Fruit fly (Drosophila melanogaster): ENCODE data around the gene spidey.

spidey gene

dm6 chrX:7892539-7892899 is 16.2 kb upstream of the spidey start (continued):
- TF ChIP-seq CG8632 (GFP tag; optimal IDR thresholded peaks at IDR 0.05) (peak; percentile 25), CG10669 (GFP tag; optimal IDR thresholded peaks at IDR 0.05) (peak; percentile 39), CG11294 (GFP tag; IDR thresholded peaks at IDR 0.05) (no peak), topi (GFP tag; optimal IDR thresholded peaks at IDR 0.05) (peak; percentile 74), Sox102F (GFP tag; optimal IDR thresholded peaks at IDR 0.05) (peak; percentile 41), fd59A (GFP tag; optimal IDR thresholded peaks at IDR 0.05) (peak; percentile 32), CG31627 (GFP tag; optimal IDR thresholded peaks at IDR 0.05) (peak; percentile 62), CG16779 (tag; optimal IDR thresholded peaks at IDR 0.05) (no peak), Ets96B (tag; optimal IDR thresholded peaks at IDR 0.05) (peak; percentile 44), Eip75B (GFP tag; optimal IDR thresholded peaks at IDR 0.05) (peak; percentile 59), vri (GFP tag; optimal IDR thresholded peaks at IDR 0.05) (peak; percentile 56), Eip78C (GFP tag) (peak; percentile 90), eg (GFP tag; IDR thresholded peaks at IDR 0.05) (no peak), CG1621 (tag; optimal IDR thresholded peaks at IDR 0.05) (no peak), CG8119 (GFP tag; IDR thresholded peaks at IDR 0.05) (peak; percentile 72), cyc (GFP tag; optimal IDR thresholded peaks at IDR 0.05) (peak; percentile 51), Ets21C (GFP tag; optimal IDR thresholded peaks at IDR 0.05) (peak; percentile 55), Blimp-1 (GFP tag; optimal IDR thresholded peaks at IDR 0.05) (no peak), CG32006 (GFP tag; optimal IDR thresholded peaks at IDR 0.05) (peak; percentile 71), OdsH (GFP tag; optimal IDR thresholded peaks at IDR 0.05) (peak; percentile 63), fd85E (GFP tag; optimal IDR thresholded peaks at IDR 0.05) (no peak), net (GFP tag; optimal IDR thresholded peaks at IDR 0.05) (peak; percentile 1)

- no peak for TF ChIP-seq spab (GFP tag; optimal IDR thresholded peaks at IDR 0.05)
- no peak for TF ChIP-seq CG9139 (GFP tag; optimal IDR thresholded peaks at IDR 0.05)
- TF ChIP-seq CG3032 (tag; optimal IDR thresholded peaks at IDR 0.05): peak; percentile 51
- TF ChIP-seq CG7368 (GFP tag; optimal IDR thresholded peaks at IDR 0.05): no peak
- no peak for TF ChIP-seq Sox15 (GFP tag; optimal IDR thresholded peaks at IDR 0.05)
- no peak for TF ChIP-seq fd59A (GFP tag; optimal IDR thresholded peaks at IDR 0.05)
- peak; percentile 59 for TF ChIP-seq CG3919 (GFP tag; optimal IDR thresholded peaks at IDR 0.05)
- peak; percentile 61 for TF ChIP-seq pdm3 (GFP tag; optimal IDR thresholded peaks at IDR 0.05)
- TF ChIP-seq Eip93F (GFP tag; optimal IDR thresholded peaks at IDR 0.05): peak; percentile 57
- TF ChIP-seq acj6 (GFP tag; optimal IDR thresholded peaks at IDR 0.05): peak; percentile 51
- peak; percentile 45 for TF ChIP-seq OdsH (GFP tag; optimal IDR thresholded peaks at IDR 0.05)
- no peak for TF ChIP-seq CG6808 (GFP tag; optimal IDR thresholded peaks at IDR 0.05)
- peak; percentile 6 for TF ChIP-seq CG32006 (GFP tag; optimal IDR thresholded peaks at IDR 0.05)
- TF ChIP-seq CG34406 (GFP tag; optimal IDR thresholded peaks at IDR 0.05): peak; percentile 28
- TF ChIP-seq eg (GFP tag; IDR thresholded peaks at IDR 0.05): peak; percentile 49; the same call in 2 of the 3 replicates
- TF ChIP-seq dsx (GFP tag; optimal IDR thresholded peaks at IDR 0.05; ENCODE audit: poor library complexity, severe bottlenecking): peak; percentile 24
- no peak for TF ChIP-seq CG6276 (GFP tag; optimal IDR thresholded peaks at IDR 0.05)
- TF ChIP-seq CG8319 (GFP tag; optimal IDR thresholded peaks at IDR 0.05): no peak
- TF ChIP-seq topi (GFP tag; optimal IDR thresholded peaks at IDR 0.05): peak; percentile 46
- peak; percentile 56; the same call in 2 of the 3 replicates for TF ChIP-seq CG6163 (GFP tag; IDR thresholded peaks at IDR 0.05)
- peak; percentile 70 for TF ChIP-seq vri (GFP tag; optimal IDR thresholded peaks at IDR 0.05)
- TF ChIP-seq CG4318 (GFP tag; optimal IDR thresholded peaks at IDR 0.05): no peak
- peak; percentile 26 for TF ChIP-seq CG10669 (GFP tag; optimal IDR thresholded peaks at IDR 0.05)
- TF ChIP-seq Met (GFP tag; optimal IDR thresholded peaks at IDR 0.05): peak; percentile 52
- no peak for TF ChIP-seq Hr38 (GFP tag; optimal IDR thresholded peaks at IDR 0.05)
- peak in 1 of 2 experiments; percentile 10 for TF ChIP-seq salr (GFP tag; optimal IDR thresholded peaks at IDR 0.05)
- TF ChIP-seq Hr4 (GFP tag; optimal IDR thresholded peaks at IDR 0.05): peak; percentile 52
- peak; percentile 76 for TF ChIP-seq achi (GFP tag; optimal IDR thresholded peaks at IDR 0.05)
- peak; percentile 13 for TF ChIP-seq Ets21C (GFP tag; optimal IDR thresholded peaks at IDR 0.05)
- peak; percentile 41 for TF ChIP-seq CG6792 (GFP tag; optimal IDR thresholded peaks at IDR 0.05)
- no peak for TF ChIP-seq CG8632 (GFP tag; optimal IDR thresholded peaks at IDR 0.05)
- peak; percentile 73 for TF ChIP-seq CG10631 (GFP tag; optimal IDR thresholded peaks at IDR 0.05)
- TF ChIP-seq fd85E (GFP tag; optimal IDR thresholded peaks at IDR 0.05): no peak
- peak; percentile 57 for TF ChIP-seq lz (GFP tag; optimal IDR thresholded peaks at IDR 0.05)
- peak; percentile 35 for TF ChIP-seq Eip75B (GFP tag; optimal IDR thresholded peaks at IDR 0.05)
- peak; percentile 58 for TF ChIP-seq Eip78C (GFP tag)
- TF ChIP-seq Lpt (GFP tag; optimal IDR thresholded peaks at IDR 0.05): no peak
- peak; percentile 57 for TF ChIP-seq Smox (GFP tag; optimal IDR thresholded peaks at IDR 0.05)
Measured at dm6 chrX:7893411-7894122, 15.2 kb upstream of the spidey start, which contains the start of the genes CG45089, ND-MNLL and p115. Gene CG45089 (minus strand): TSS chrX:7893798. Gene ND-MNLL (minus strand): TSS chrX:7893798. Gene p115 (plus strand): TSS chrX:7894031.
